Worm (Caenorhabditis elegans) whole organism, L1 larva: Measurements from ENCODE around the gene msp-81.

ENCODE experiments used
- C04F5.9 ChIP-seq: sonication (generic microtip); optimal IDR thresholded peaks from 2 replicates; lab custom pipeline; 2016; ENCODE audit warnings: missing genetic modification characterization, missing compliant biosample characterization
- aha-1 ChIP-seq: fragments of 150-350 bp; optimal IDR thresholded peaks from 2 replicates; lab custom pipeline; 2014; ENCODE audit warnings: missing biosample characterization, missing genetic modification characterization
- ama-1 ChIP-seq: fragments of 150-350 bp; optimal IDR thresholded peaks from 2 replicates; lab custom pipeline; 2014
- blmp-1 ChIP-seq: fragments of 150-350 bp; optimal IDR thresholded peaks from 2 replicates; lab custom pipeline; 2014; ENCODE audit warnings: missing biosample characterization, missing genetic modification characterization
- ceh-82 ChIP-seq, 3 experiments: fragments of 150-350 bp in 1 of 3; sonication (generic microtip) in 2 of 3; optimal IDR thresholded peaks; 2 replicates each; lab custom pipeline; 2014 to 2017; ENCODE audit warnings: missing biosample characterization in 3 of 3, missing genetic modification characterization in 3 of 3
- efl-1 ChIP-seq, 4 experiments: fragments of 150-350 bp; optimal IDR thresholded peaks in 3 of 4; peaks in 1 of 4; 1 replicate in 1 of 4; 2 replicates in 3 of 4; lab custom pipeline; 2014; ENCODE audit warnings: missing biosample characterization in 2 of 4, missing genetic modification characterization in 2 of 4, missing genetic modification reagents in 2 of 4
- efl-3 ChIP-seq: fragments of 200-800 bp; sonication (Bioruptor generic); optimal IDR thresholded peaks from 2 replicates; lab custom pipeline; 2018; ENCODE audit warnings: mild to moderate bottlenecking, missing genetic modification characterization, missing compliant biosample characterization
- elt-2 ChIP-seq: sonication (generic microtip); optimal IDR thresholded peaks from 2 replicates; lab custom pipeline; 2016; ENCODE audit warnings: missing genetic modification characterization, mild to moderate bottlenecking, inconsistent platforms, missing compliant biosample characterization, missing genetic modification reagents
- hlh-17 ChIP-seq: fragments of 200-800 bp; sonication (Bioruptor generic); optimal IDR thresholded peaks from 2 replicates; lab custom pipeline; 2018; ENCODE audit warnings: missing genetic modification characterization, mild to moderate bottlenecking, missing compliant biosample characterization, moderate library complexity, borderline replicate concordance
- hpl-2 ChIP-seq: fragments of 150-350 bp; optimal IDR thresholded peaks from 2 replicates; lab custom pipeline; 2014; ENCODE audit warnings: missing biosample characterization, missing genetic modification reagents, missing genetic modification characterization
- irx-1 ChIP-seq: sonication (generic microtip); optimal IDR thresholded peaks from 2 replicates; lab custom pipeline; 2016; ENCODE audit warnings: missing genetic modification characterization, missing compliant biosample characterization
- isw-1 ChIP-seq: fragments of 200-800 bp; sonication (Bioruptor generic); IDR thresholded peaks from 2 replicates; pipeline ENCODE4 v1.3.6; 2022; ENCODE audit warnings: missing genetic modification characterization, missing compliant biosample characterization
- jun-1 ChIP-seq: fragments of 150-350 bp; optimal IDR thresholded peaks from 2 replicates; lab custom pipeline; 2014; ENCODE audit warnings: missing biosample characterization, missing genetic modification reagents, missing genetic modification characterization
- lin-35 ChIP-seq, 2 experiments: fragments of 150-350 bp; optimal IDR thresholded peaks; 2 replicates each; lab custom pipeline; 2014; ENCODE audit warnings: missing biosample characterization in 2 of 2, missing genetic modification characterization in 2 of 2, missing genetic modification reagents in 2 of 2
- lin-39 ChIP-seq: fragments of 150-350 bp; optimal IDR thresholded peaks from 2 replicates; lab custom pipeline; 2014; ENCODE audit warnings: missing biosample characterization, missing genetic modification reagents, missing genetic modification characterization
- mab-9 ChIP-seq: fragments of 200-800 bp; sonication (Bioruptor generic); IDR thresholded peaks from 2 replicates; pipeline ENCODE4 v1.3.6; 2022; ENCODE audit warnings: missing genetic modification reagents, missing genetic modification characterization, missing compliant biosample characterization
- mef-2 ChIP-seq: fragments of 150-350 bp; optimal IDR thresholded peaks from 2 replicates; lab custom pipeline; 2014; ENCODE audit warnings: missing biosample characterization, missing genetic modification characterization
- mep-1 ChIP-seq: fragments of 150-350 bp; optimal IDR thresholded peaks from 2 replicates; lab custom pipeline; 2014; ENCODE audit warnings: missing biosample characterization, missing genetic modification characterization
- nhr-11 ChIP-seq: fragments of 150-350 bp; optimal IDR thresholded peaks from 2 replicates; lab custom pipeline; 2014; ENCODE audit warnings: missing biosample characterization, missing genetic modification characterization
- nhr-20 ChIP-seq: sonication (generic microtip); optimal IDR thresholded peaks from 2 replicates; lab custom pipeline; 2016; ENCODE audit warnings: mild to moderate bottlenecking, missing genetic modification characterization, missing compliant biosample characterization
- nhr-47 ChIP-seq: sonication (generic microtip); optimal IDR thresholded peaks from 2 replicates; lab custom pipeline; 2016; ENCODE audit warnings: mild to moderate bottlenecking, missing genetic modification characterization, moderate library complexity, missing compliant biosample characterization
- nhr-71 ChIP-seq: sonication (generic microtip); optimal IDR thresholded peaks from 2 replicates; lab custom pipeline; 2016; ENCODE audit warnings: mild to moderate bottlenecking, missing genetic modification characterization, moderate library complexity, missing compliant biosample characterization
- nhr-77 ChIP-seq: fragments of 150-350 bp; optimal IDR thresholded peaks from 2 replicates; lab custom pipeline; 2014; ENCODE audit warnings: missing biosample characterization, missing genetic modification characterization
- nhr-85 ChIP-seq: sonication (generic microtip); peaks from one replicate; lab custom pipeline; 2016; ENCODE audit warnings: missing genetic modification characterization, inconsistent platforms, missing compliant biosample characterization
- rnt-1 ChIP-seq: sonication (generic microtip); optimal IDR thresholded peaks from 2 replicates; lab custom pipeline; 2016; ENCODE audit warnings: mild to moderate bottlenecking, missing genetic modification characterization, moderate library complexity, missing compliant biosample characterization
- snpc-4 ChIP-seq: fragments of 150-350 bp; optimal IDR thresholded peaks from 2 replicates; lab custom pipeline; 2014; ENCODE audit warnings: missing biosample characterization, missing genetic modification characterization
- snu-23 ChIP-seq: sonication (generic microtip); optimal IDR thresholded peaks from 2 replicates; lab custom pipeline; 2016; ENCODE audit warnings: missing genetic modification characterization, missing compliant biosample characterization
- swsn-7 ChIP-seq: sonication (generic microtip); optimal IDR thresholded peaks from 2 replicates; lab custom pipeline; 2016; ENCODE audit warnings: missing genetic modification characterization, missing compliant biosample characterization
- tbx-2 ChIP-seq: sonication (generic microtip); optimal IDR thresholded peaks from 2 replicates; lab custom pipeline; 2016; ENCODE audit warnings: missing genetic modification characterization, missing compliant biosample characterization
- unc-130 ChIP-seq: fragments of 150-350 bp; optimal IDR thresholded peaks from 2 replicates; lab custom pipeline; 2017; ENCODE audit warnings: missing biosample characterization, missing genetic modification characterization, inconsistent platforms
- unc-30 ChIP-seq: sonication (generic microtip); optimal IDR thresholded peaks from 2 replicates; lab custom pipeline; 2017; ENCODE audit warnings: missing biosample characterization, missing genetic modification characterization
- unc-98 ChIP-seq: fragments of 200-800 bp; sonication (Bioruptor generic); IDR thresholded peaks from 2 replicates; pipeline ENCODE4 v1.3.6; 2022; ENCODE audit warnings: missing genetic modification characterization, missing compliant biosample characterization
- vab-15 ChIP-seq: sonication (generic microtip); optimal IDR thresholded peaks from 2 replicates; lab custom pipeline; 2017; ENCODE audit warnings: missing genotype, mild to moderate bottlenecking, missing genetic modification characterization, missing compliant biosample characterization
- ztf-4 ChIP-seq: fragments of 150-350 bp; optimal IDR thresholded peaks from 2 replicates; lab custom pipeline; 2014; ENCODE audit warnings: missing biosample characterization, missing genetic modification characterization

The msp-81 gene

ce11 chrIV:9795250-9795649, 41.0 kb downstream of the msp-81 start:
- TF ChIP-seq mab-9 (GFP tag; lab: Robert Waterston, UW) (no peak), efl-1 (optimal IDR thresholded peaks at IDR 0.05; lab: Kevin White, UChicago) (no peak), efl-1 (GFP tag; optimal IDR thresholded peaks at IDR 0.05 in 1 of 2; lab: Kevin White, UChicago) (peak in 1 of 2 experiments; percentile 92)

- TF ChIP-seq nhr-85 (tag; lab: Kevin White, UChicago) (peak; percentile 86), nhr-71 (tag; lab: Kevin White, UChicago) (peak; percentile 39), hlh-17 (GFP tag; lab: Kevin White, UChicago) (no peak), nhr-20 (peak; percentile 17), irx-1 (tag; lab: Kevin White, UChicago) (peak; percentile 42), lin-39 (peak; percentile 47), unc-30 (tag; lab: Kevin White, UChicago) (no peak), snpc-4 (tag; lab: Kevin White, UChicago) (no peak), unc-130 (tag; lab: Kevin White, UChicago) (no peak), nhr-47 (no peak), blmp-1 (peak; percentile 17), unc-98 (GFP tag; lab: Robert Waterston, UW) (no peak), lin-35 (GFP tag; optimal IDR thresholded peaks at IDR 0.05; lab: Kevin White, UChicago) (no peak), tbx-2 (tag; lab: Kevin White, UChicago) (peak; percentile 15), C04F5.9 (no peak), vab-15 (tag; lab: Kevin White, UChicago) (peak; percentile 66), aha-1 (tag; lab: Kevin White, UChicago) (no peak), snu-23 (peak; percentile 22), efl-3 (peak; percentile 34), jun-1 (tag; lab: Kevin White, UChicago) (no peak), mep-1 (tag; lab: Kevin White, UChicago) (no peak)
Measured at ce11 chrIV:9790708-9791107, 45.5 kb downstream of the msp-81 start.

ce11 chrIV:9789496-9789895, 46.7 kb downstream of the msp-81 start, which contains the start of gene T13F2.4:
Gene T13F2.4, plus strand, starts transcription at chrIV:9789796.
- TF ChIP-seq C04F5.9 (no peak), ztf-4 (tag; lab: Kevin White, UChicago) (no peak), hlh-17 (GFP tag; lab: Kevin White, UChicago) (no peak), nhr-11 (tag; lab: Kevin White, UChicago) (no peak), nhr-77 (no peak), hpl-2 (no peak), elt-2 (tag; lab: Kevin White, UChicago) (no peak), isw-1 (no peak), mef-2 (no peak), rnt-1 (tag; lab: Kevin White, UChicago) (no peak), ceh-82 (tag; optimal IDR thresholded peaks at IDR 0.05; lab: Kevin White, UChicago) (no peak), swsn-7 (no peak), ama-1 (lab: Kevin White, UChicago) (no peak)
